Fruit fly (Drosophila melanogaster): ENCODE results near the gene SNF4Agamma.
A peak's percentile ranks its signal among the peaks of the same experiment; 100 is the strongest.

SNF4Agamma gene

DNA sequence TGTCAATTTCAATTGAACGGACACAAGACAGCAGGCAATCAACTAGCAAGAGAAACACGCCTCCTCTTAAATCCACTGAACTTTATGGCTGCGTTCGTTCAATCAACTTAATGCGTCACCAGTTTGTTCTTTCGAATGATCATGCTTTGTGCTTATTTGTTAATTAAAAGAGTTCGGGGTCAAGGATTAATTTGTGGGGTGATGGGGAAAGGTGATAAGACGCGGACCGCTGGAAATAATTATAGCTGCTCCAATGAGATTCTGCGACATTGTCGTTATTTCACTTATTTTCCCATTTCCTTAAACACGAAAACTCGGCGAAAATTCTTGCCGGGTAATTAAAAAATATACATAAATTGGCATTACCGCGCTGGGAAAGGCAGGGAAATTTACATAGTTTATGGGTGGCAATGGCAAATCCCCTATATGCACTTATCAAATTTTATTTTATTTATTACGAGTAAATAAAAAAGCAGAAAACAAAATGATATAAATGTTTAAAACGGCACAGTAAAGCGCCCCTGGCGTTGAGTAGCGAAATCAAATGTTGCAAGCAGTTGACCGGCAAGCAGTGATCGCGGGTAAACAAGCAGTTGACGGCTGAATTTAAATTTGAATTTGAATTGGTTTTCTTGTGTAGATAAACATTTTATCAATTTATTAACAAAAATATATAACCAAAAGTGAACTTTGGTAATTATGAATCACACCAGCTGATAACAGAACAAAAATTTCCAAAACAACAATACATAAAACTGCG, 44.0 kb downstream of the SNF4Agamma start (continued):
- TF ChIP-seq nerfin-1 (tag; optimal IDR thresholded peaks at IDR 0.05) = peak; percentile 61
- peak; percentile 15 for TF ChIP-seq CG33557 (GFP tag; optimal IDR thresholded peaks at IDR 0.05)
- TF ChIP-seq HmgD (GFP tag; optimal IDR thresholded peaks at IDR 0.05) = peak; percentile 70
- no peak for TF ChIP-seq sim (GFP tag; IDR thresholded peaks at IDR 0.05)
- peak; percentile 69 for TF ChIP-seq da (GFP tag; optimal IDR thresholded peaks at IDR 0.05)
- no peak for TF ChIP-seq CG1832 (GFP tag; optimal IDR thresholded peaks at IDR 0.05)
- TF ChIP-seq Camta (GFP tag; optimal IDR thresholded peaks at IDR 0.05) = peak; percentile 74
- TF ChIP-seq Tbp (GFP tag; optimal IDR thresholded peaks at IDR 0.05) = no peak
- TF ChIP-seq CG8924 (tag; optimal IDR thresholded peaks at IDR 0.05) = peak; percentile 39
- no peak for TF ChIP-seq CG4360 (GFP tag; IDR thresholded peaks at IDR 0.05)
- TF ChIP-seq CG2875 (GFP tag; optimal IDR thresholded peaks at IDR 0.05) = peak; percentile 70
- peak; percentile 69 for TF ChIP-seq ind (GFP tag; optimal IDR thresholded peaks at IDR 0.05)
- TF ChIP-seq en (GFP tag; optimal IDR thresholded peaks at IDR 0.05) = peak; percentile 60
- peak; percentile 81 for TF ChIP-seq lab (GFP tag; optimal IDR thresholded peaks at IDR 0.05)
- peak; percentile 62 for TF ChIP-seq dmrt99B (tag; optimal IDR thresholded peaks at IDR 0.05)
- no peak for TF ChIP-seq Doc2 (GFP tag; IDR thresholded peaks at IDR 0.05)
- TF ChIP-seq CG30020 (tag; optimal IDR thresholded peaks at IDR 0.05) = no peak
- TF ChIP-seq CG7271 (tag; optimal IDR thresholded peaks at IDR 0.05) = no peak
- peak; percentile 75 for TF ChIP-seq CG10979 (tag; optimal IDR thresholded peaks at IDR 0.05)
- TF ChIP-seq CG10654 (GFP tag; optimal IDR thresholded peaks at IDR 0.05) = peak; percentile 34
- TF ChIP-seq CG14050 (GFP tag; IDR thresholded peaks at IDR 0.05) = peak; percentile 50; the same call in 2 of the 3 replicates
- peak; percentile 33; the same call in 1 of the 2 replicates for TF ChIP-seq Drgx (GFP tag; IDR thresholded peaks at IDR 0.05)
- TF ChIP-seq pho (GFP tag; optimal IDR thresholded peaks at IDR 0.05) = peak; percentile 72
- peak; percentile 68 for TF ChIP-seq CG12391 (tag; optimal IDR thresholded peaks at IDR 0.05)
- TF ChIP-seq B-H1 (GFP tag; IDR thresholded peaks at IDR 0.05) = no peak
- peak; percentile 78 for TF ChIP-seq bcd (GFP tag; optimal IDR thresholded peaks at IDR 0.05)
- peak in 1 of 2 experiments; percentile 93 for TF ChIP-seq Eip74EF (GFP tag; optimal IDR thresholded peaks at IDR 0.05)
- TF ChIP-seq caup (GFP tag; optimal IDR thresholded peaks at IDR 0.05; ENCODE audit: severe bottlenecking) = peak; percentile 87
- TF ChIP-seq CG6175 (GFP tag; IDR thresholded peaks at IDR 0.05) = no peak
- TF ChIP-seq CG33213 (GFP tag; optimal IDR thresholded peaks at IDR 0.05) = peak; percentile 86
- TF ChIP-seq Fer3 (tag; optimal IDR thresholded peaks at IDR 0.05) = peak; percentile 55
- TF ChIP-seq pum (GFP tag; optimal IDR thresholded peaks at IDR 0.05) = peak; percentile 72
- peak; percentile 61 for TF ChIP-seq CG13296 (GFP tag; optimal IDR thresholded peaks at IDR 0.05)
- TF ChIP-seq phol (tag; optimal IDR thresholded peaks at IDR 0.05) = peak; percentile 79
- TF ChIP-seq Fer2 (tag; optimal IDR thresholded peaks at IDR 0.05) = peak; percentile 28
- TF ChIP-seq tna (GFP tag; IDR thresholded peaks at IDR 0.05; ENCODE audit: partially characterized antibody) = no peak
- TF ChIP-seq Oli (tag; optimal IDR thresholded peaks at IDR 0.05) = peak; percentile 53
- TF ChIP-seq CrebB (tag; optimal IDR thresholded peaks at IDR 0.05) = peak; percentile 51
- TF ChIP-seq tup (GFP tag; optimal IDR thresholded peaks at IDR 0.05) = peak; percentile 23
- TF ChIP-seq CG11247 (GFP tag; IDR thresholded peaks at IDR 0.05) = peak; percentile 55; the same call in 1 of the 2 replicates
- no peak for TF ChIP-seq Kr (GFP tag; optimal IDR thresholded peaks at IDR 0.05)
- TF ChIP-seq CG31388 (GFP tag; optimal IDR thresholded peaks at IDR 0.05) = peak; percentile 50
- TF ChIP-seq Oaz (GFP tag; IDR thresholded peaks at IDR 0.05) = peak; percentile 64
- peak; percentile 54 for TF ChIP-seq CG4328 (GFP tag; optimal IDR thresholded peaks at IDR 0.05)
- peak; percentile 70 for TF ChIP-seq CG3407 (GFP tag; optimal IDR thresholded peaks at IDR 0.05)
- TF ChIP-seq CG4707 (GFP tag; optimal IDR thresholded peaks at IDR 0.05) = peak; percentile 71
- TF ChIP-seq CG8944 (GFP tag; optimal IDR thresholded peaks at IDR 0.05) = peak; percentile 76
- peak; percentile 33 for TF ChIP-seq fd64A (GFP tag; optimal IDR thresholded peaks at IDR 0.05)
